Worm (Caenorhabditis elegans) whole organism, young adult: Measurements from ENCODE around the gene sma-3.

Source experiments
- B0019.2 ChIP-seq: fragments of 200-800 bp; sonication (Bioruptor generic); conservative IDR thresholded peaks from 2 replicates; pipeline ENCODE4 v1.3.6; 2022; ENCODE audit warnings: missing genetic modification reagents, missing genetic modification characterization, missing compliant biosample characterization
- C06A6.2 ChIP-seq: fragments of 200-800 bp; sonication (Bioruptor generic); conservative IDR thresholded peaks from 2 replicates; pipeline ENCODE4 v1.3.6; 2022; ENCODE audit warnings: missing genetic modification characterization, missing compliant biosample characterization
- K12H6.12 ChIP-seq: fragments of 200-800 bp; sonication (Bioruptor generic); optimal IDR thresholded peaks from 2 replicates; lab custom pipeline; 2018; ENCODE audit warnings: mild to moderate bottlenecking, missing genetic modification characterization, missing compliant biosample characterization
- Y53F4B.3 ChIP-seq: fragments of 200-800 bp; sonication (Bioruptor generic); IDR thresholded peaks from 2 replicates; pipeline ENCODE4 v1.3.6; 2022; ENCODE audit warnings: missing genetic modification reagents, missing genetic modification characterization, missing compliant biosample characterization
- Y56A3A.18 ChIP-seq: fragments of 200-800 bp; sonication (Bioruptor generic); IDR thresholded peaks from 2 replicates; pipeline ENCODE4 v1.3.6; 2022; ENCODE audit warnings: missing genetic modification reagents, missing genetic modification characterization, missing compliant biosample characterization
- Y79H2A.3 ChIP-seq: fragments of 200-800 bp; sonication (Bioruptor generic); conservative IDR thresholded peaks from 2 replicates; pipeline ENCODE4 v1.3.6; 2022; ENCODE audit warnings: missing genetic modification reagents, missing genetic modification characterization, missing compliant biosample characterization
- atf-7 ChIP-seq: sonication (generic microtip); optimal IDR thresholded peaks from 2 replicates; lab custom pipeline; 2017; ENCODE audit warnings: mild to moderate bottlenecking, missing genetic modification characterization, missing compliant biosample characterization
- athp-1 ChIP-seq: sonication (generic microtip); optimal IDR thresholded peaks from 2 replicates; lab custom pipeline; 2017; ENCODE audit warnings: mild to moderate bottlenecking, missing genetic modification characterization, missing compliant biosample characterization
- attf-5 ChIP-seq: fragments of 200-800 bp; sonication (Bioruptor generic); optimal IDR thresholded peaks from 2 replicates; lab custom pipeline; 2018; ENCODE audit warnings: mild to moderate bottlenecking, missing genetic modification characterization, missing compliant biosample characterization
- bed-2 ChIP-seq: fragments of 200-800 bp; sonication (Bioruptor generic); IDR thresholded peaks from 2 replicates; pipeline ENCODE4 v1.3.6; 2022; ENCODE audit warnings: missing genetic modification reagents, missing genetic modification characterization, missing compliant biosample characterization
- ccch-3 ChIP-seq: fragments of 200-800 bp; sonication (Bioruptor generic); optimal IDR thresholded peaks from 2 replicates; lab custom pipeline; 2018; ENCODE audit warnings: mild to moderate bottlenecking, missing genetic modification characterization, missing compliant biosample characterization
- cebp-1 ChIP-seq, 2 experiments: fragments of 200-800 bp in 1 of 2; sonication (Bioruptor generic) in 1 of 2; sonication (generic microtip) in 1 of 2; IDR thresholded peaks in 1 of 2; optimal IDR thresholded peaks in 1 of 2; 2 replicates each; pipeline versions ENCODE4 v1.3.6 to Lab custom; 2017 to 2022; ENCODE audit warnings: missing compliant biosample characterization in 2 of 2, missing genetic modification characterization in 2 of 2, mild to moderate bottlenecking in 1 of 2, missing genetic modification reagents in 1 of 2, moderate library complexity in 1 of 2
- cebp-2 ChIP-seq: fragments of 200-800 bp; sonication (Bioruptor generic); IDR thresholded peaks from 2 replicates; pipeline ENCODE4 v1.3.6; 2022; ENCODE audit warnings: missing genetic modification characterization, missing compliant biosample characterization
- die-1 ChIP-seq: sonication (generic microtip); optimal IDR thresholded peaks from 2 replicates; lab custom pipeline; 2016; ENCODE audit warnings: missing genotype, mild to moderate bottlenecking, missing genetic modification characterization, missing compliant biosample characterization
- dox-1 ChIP-seq: fragments of 200-800 bp; sonication (Bioruptor generic); IDR thresholded peaks from 2 replicates; pipeline ENCODE4 v1.3.6; 2022; ENCODE audit warnings: missing genetic modification reagents, missing genetic modification characterization, missing compliant biosample characterization
- dpl-1 ChIP-seq: fragments of 150-350 bp; optimal IDR thresholded peaks from 2 replicates; lab custom pipeline; 2014; ENCODE audit warnings: missing biosample characterization, missing genetic modification reagents, missing genetic modification characterization
- egl-18 ChIP-seq: fragments of 200-800 bp; sonication (Bioruptor generic); IDR thresholded peaks from 2 replicates; pipeline ENCODE4 v1.3.6; 2022; ENCODE audit warnings: missing genetic modification reagents, missing genetic modification characterization, missing compliant biosample characterization
- ets-4 ChIP-seq: fragments of 200-800 bp; sonication (Bioruptor generic); optimal IDR thresholded peaks from 2 replicates; lab custom pipeline; 2018; ENCODE audit warnings: mild to moderate bottlenecking, missing genetic modification characterization, missing compliant biosample characterization
- fkh-3 ChIP-seq: sonication (generic microtip); optimal IDR thresholded peaks from 2 replicates; lab custom pipeline; 2016; ENCODE audit warnings: mild to moderate bottlenecking, missing genetic modification characterization, missing compliant biosample characterization
- hlh-26 ChIP-seq: fragments of 200-800 bp; sonication (Bioruptor generic); conservative IDR thresholded peaks from 2 replicates; pipeline ENCODE4 v1.3.6; 2022; ENCODE audit warnings: missing genetic modification reagents, missing genetic modification characterization, missing compliant biosample characterization
- hmg-1.2 ChIP-seq: fragments of 200-800 bp; sonication (Bioruptor generic); IDR thresholded peaks from 2 replicates; pipeline ENCODE4 v1.3.6; 2022; ENCODE audit warnings: missing genetic modification reagents, missing genetic modification characterization, missing compliant biosample characterization
- lag-1 ChIP-seq: fragments of 200-800 bp; sonication (Bioruptor generic); IDR thresholded peaks from 2 replicates; pipeline ENCODE4 v1.3.6; 2022; ENCODE audit warnings: missing genetic modification reagents, missing genetic modification characterization, missing compliant biosample characterization
- let-526 ChIP-seq: fragments of 200-800 bp; sonication (Bioruptor generic); IDR thresholded peaks from 2 replicates; pipeline ENCODE4 v1.3.6; 2022; ENCODE audit warnings: missing genetic modification reagents, missing genetic modification characterization, missing compliant biosample characterization
- lin-26 ChIP-seq: fragments of 200-800 bp; sonication (Bioruptor generic); IDR thresholded peaks from 2 replicates; pipeline ENCODE4 v1.3.6; 2022; ENCODE audit warnings: missing genetic modification reagents, missing genetic modification characterization, missing compliant biosample characterization
- lin-40 ChIP-seq: sonication (generic microtip); optimal IDR thresholded peaks from 2 replicates; lab custom pipeline; 2016; ENCODE audit warnings: missing genetic modification characterization, mild to moderate bottlenecking, missing compliant biosample characterization, missing genotype, missing genetic modification reagents
- lin-54 ChIP-seq: fragments of 200-800 bp; sonication (Bioruptor generic); optimal IDR thresholded peaks from 2 replicates; lab custom pipeline; 2018; ENCODE audit warnings: mild to moderate bottlenecking, missing genetic modification characterization, missing compliant biosample characterization
- lsl-1 ChIP-seq: fragments of 200-800 bp; sonication (Bioruptor generic); optimal IDR thresholded peaks from 2 replicates; lab custom pipeline; 2018; ENCODE audit warnings: mild to moderate bottlenecking, missing genetic modification characterization, moderate library complexity, missing compliant biosample characterization
- madf-10 ChIP-seq: sonication (generic microtip); optimal IDR thresholded peaks from 2 replicates; lab custom pipeline; 2016; ENCODE audit warnings: mild to moderate bottlenecking, missing genetic modification characterization, missing compliant biosample characterization
- madf-3 ChIP-seq: fragments of 200-800 bp; sonication (Bioruptor generic); IDR thresholded peaks from 2 replicates; pipeline ENCODE4 v1.3.6; 2022; ENCODE audit warnings: missing genetic modification reagents, missing genetic modification characterization, missing compliant biosample characterization
- madf-8 ChIP-seq: fragments of 200-800 bp; sonication (Bioruptor generic); conservative IDR thresholded peaks from 2 replicates; pipeline ENCODE4 v1.3.6; 2022; ENCODE audit warnings: missing genetic modification reagents, missing genetic modification characterization, missing compliant biosample characterization
- nfya-1 ChIP-seq: sonication (generic microtip); optimal IDR thresholded peaks from 2 replicates; lab custom pipeline; 2017; ENCODE audit warnings: antibody characterized with exemption, missing compliant biosample characterization, missing genetic modification characterization, borderline replicate concordance; ENCODE audit not compliant: insufficient read depth
- nhr-179 ChIP-seq: sonication (generic microtip); optimal IDR thresholded peaks from 2 replicates; lab custom pipeline; 2016; ENCODE audit warnings: mild to moderate bottlenecking, missing genetic modification characterization, missing compliant biosample characterization
- nhr-27 ChIP-seq: fragments of 200-800 bp; sonication (Bioruptor generic); optimal IDR thresholded peaks from 2 replicates; lab custom pipeline; 2018; ENCODE audit warnings: mild to moderate bottlenecking, missing genetic modification characterization, moderate library complexity, missing compliant biosample characterization
- nhr-80 ChIP-seq: sonication (generic microtip); optimal IDR thresholded peaks from 2 replicates; lab custom pipeline; 2016; ENCODE audit warnings: missing genetic modification characterization, missing compliant biosample characterization
- nhr-90 ChIP-seq: sonication (generic microtip); optimal IDR thresholded peaks from 2 replicates; lab custom pipeline; 2016; ENCODE audit warnings: missing genotype, mild to moderate bottlenecking, missing genetic modification characterization, missing compliant biosample characterization
- pha-4 ChIP-seq: fragments of 150-350 bp; sonication (generic microtip); optimal IDR thresholded peaks from 2 replicates; lab custom pipeline; 2014; ENCODE audit warnings: missing biosample characterization, missing genetic modification reagents, missing genetic modification characterization
- sdz-38 ChIP-seq: sonication (generic microtip); optimal IDR thresholded peaks from 2 replicates; lab custom pipeline; 2016; ENCODE audit warnings: missing genotype, missing genetic modification characterization, missing compliant biosample characterization
- snpc-4 ChIP-seq, 5 experiments: fragments of 150-350 bp in 1 of 5; sonication (generic microtip) in 4 of 5; optimal IDR thresholded peaks; 2 replicates each; lab custom pipeline; 2014 to 2018; ENCODE audit warnings: missing genetic modification characterization in 5 of 5, missing biosample characterization in 3 of 5, antibody characterized with exemption in 2 of 5, mild to moderate bottlenecking in 2 of 5, missing compliant biosample characterization in 2 of 5, missing genotype in 2 of 5, moderate library complexity in 2 of 5, missing genetic modification reagents in 1 of 5
- sptf-2 ChIP-seq: fragments of 200-800 bp; sonication (Bioruptor generic); optimal IDR thresholded peaks from 2 replicates; lab custom pipeline; 2018; ENCODE audit warnings: mild to moderate bottlenecking, missing genetic modification characterization, missing compliant biosample characterization
- tbp1 ChIP-seq: fragments of 200-800 bp; sonication (Bioruptor generic); optimal IDR thresholded peaks from 2 replicates; lab custom pipeline; 2018; ENCODE audit warnings: mild to moderate bottlenecking, missing genetic modification characterization, missing compliant biosample characterization
- tlf-1 ChIP-seq: fragments of 200-800 bp; sonication (Bioruptor generic); optimal IDR thresholded peaks from 2 replicates; lab custom pipeline; 2018; ENCODE audit warnings: mild to moderate bottlenecking, missing genetic modification characterization, missing compliant biosample characterization
- ztf-25 ChIP-seq: fragments of 200-800 bp; sonication (Bioruptor generic); IDR thresholded peaks from 2 replicates; pipeline ENCODE4 v1.3.6; 2022; ENCODE audit warnings: missing genetic modification reagents, missing genetic modification characterization, missing compliant biosample characterization
- ztf-28 ChIP-seq: fragments of 200-800 bp; sonication (Bioruptor generic); IDR thresholded peaks from 2 replicates; pipeline ENCODE4 v1.3.6; 2022; ENCODE audit warnings: missing genetic modification reagents, missing genetic modification characterization, missing compliant biosample characterization
- ztf-3 ChIP-seq: fragments of 200-800 bp; sonication (Bioruptor generic); optimal IDR thresholded peaks from 2 replicates; lab custom pipeline; 2018; ENCODE audit warnings: mild to moderate bottlenecking, missing genetic modification characterization, missing compliant biosample characterization
- ztf-6 ChIP-seq: fragments of 200-800 bp; sonication (Bioruptor generic); IDR thresholded peaks from 2 replicates; pipeline ENCODE4 v1.3.6; 2022; ENCODE audit warnings: missing genetic modification reagents, missing genetic modification characterization, missing compliant biosample characterization

sma-3 gene

ce11 chrIII:6857390-6857848 lies 6.3 kb downstream of the sma-3 start:
- TF ChIP-seq lsl-1 (no peak), let-526 (GFP tag; lab: Robert Waterston, UW) (no peak), ztf-3 (no peak), nhr-80 (peak; percentile 94), nhr-179 (tag; lab: Kevin White, UChicago) (no peak), atf-7 (tag; lab: Kevin White, UChicago) (peak; percentile 21), ets-4 (GFP tag; lab: Kevin White, UChicago) (no peak), cebp-1 (GFP tag; IDR thresholded peaks at IDR 0.05; lab: Robert Waterston, UW) (peak; percentile 53; the same call in 1 of the 2 replicates), cebp-1 (tag; optimal IDR thresholded peaks at IDR 0.05; lab: Kevin White, UChicago) (peak; percentile 80), ztf-6 (GFP tag; lab: Robert Waterston, UW) (no peak), die-1 (tag; lab: Kevin White, UChicago) (no peak), madf-8 (GFP tag; lab: Robert Waterston, UW) (no peak), pha-4 (tag; lab: Kevin White, UChicago) (peak; percentile 86), attf-5 (GFP tag; lab: Kevin White, UChicago) (peak; percentile 64), hmg-1.2 (GFP tag; lab: Robert Waterston, UW) (peak; percentile 14; the same call in 1 of the 2 replicates), lin-40 (tag; lab: Kevin White, UChicago) (peak; percentile 25), B0019.2 (GFP tag; lab: Robert Waterston, UW) (no peak), ztf-28 (GFP tag; lab: Robert Waterston, UW) (no peak), nhr-90 (tag; lab: Kevin White, UChicago) (no peak), nhr-27 (tag; lab: Kevin White, UChicago) (no peak), lag-1 (GFP tag; lab: Robert Waterston, UW) (no peak), tbp1 (no peak), Y56A3A.18 (GFP tag; lab: Robert Waterston, UW) (no peak), fkh-3 (tag; lab: Kevin White, UChicago) (no peak), madf-3 (GFP tag; lab: Robert Waterston, UW) (no peak), sptf-2 (GFP tag; lab: Kevin White, UChicago) (no peak), dox-1 (GFP tag; lab: Robert Waterston, UW) (no peak), egl-18 (no peak)

ce11 chrIII:6856709-6857108 lies 7.1 kb downstream of the sma-3 start, which contains the start of gene zak-1:
Gene zak-1, minus strand, starts transcription at chrIII:6856809.
- TF ChIP-seq ets-4 (GFP tag; lab: Kevin White, UChicago) (no peak), sdz-38 (tag; lab: Kevin White, UChicago) (no peak), K12H6.12 (tag; lab: Kevin White, UChicago) (no peak), madf-10 (tag; lab: Kevin White, UChicago) (no peak)

ce11 chrIII:6850255-6850654 lies 13.5 kb downstream of the sma-3 start, which contains the start of gene srv-1:
Gene srv-1, plus strand, starts transcription at chrIII:6850385.
- no peak for TF ChIP-seq Y53F4B.3 (GFP tag; lab: Robert Waterston, UW)
- TF ChIP-seq let-526 (GFP tag; lab: Robert Waterston, UW) = no peak
- no peak for TF ChIP-seq lin-26 (GFP tag; lab: Robert Waterston, UW)
- TF ChIP-seq snpc-4 (GFP tag; optimal IDR thresholded peaks at IDR 0.05; lab: Kevin White, UChicago) = no peak
- TF ChIP-seq snpc-4 (tag; optimal IDR thresholded peaks at IDR 0.05; lab: Kevin White, UChicago) = no peak
- TF ChIP-seq dpl-1 (GFP tag; lab: Kevin White, UChicago) = no peak
- TF ChIP-seq madf-10 (tag; lab: Kevin White, UChicago) = peak; percentile 25
- peak; percentile 33 for TF ChIP-seq lin-54 (GFP tag; lab: Kevin White, UChicago)
- TF ChIP-seq ccch-3 = no peak
- no peak for TF ChIP-seq bed-2 (GFP tag; lab: Robert Waterston, UW)
- TF ChIP-seq ets-4 (GFP tag; lab: Kevin White, UChicago) = peak; percentile 92
- no peak for TF ChIP-seq madf-3 (GFP tag; lab: Robert Waterston, UW)
- no peak for TF ChIP-seq Y79H2A.3 (GFP tag; lab: Robert Waterston, UW)
- TF ChIP-seq nfya-1 (tag; lab: Kevin White, UChicago) = no peak
- TF ChIP-seq athp-1 = no peak
- no peak for TF ChIP-seq hlh-26 (GFP tag; lab: Robert Waterston, UW)
- TF ChIP-seq ztf-25 = no peak
- TF ChIP-seq cebp-2 (GFP tag; lab: Robert Waterston, UW) = 0 out of 2 replicates have a peak, but pooled peaks have one; percentile 31
- TF ChIP-seq atf-7 (tag; lab: Kevin White, UChicago) = peak; percentile 86
- TF ChIP-seq C06A6.2 (GFP tag; lab: Robert Waterston, UW) = no peak
- peak; percentile 49 for TF ChIP-seq tlf-1 (GFP tag; lab: Kevin White, UChicago)
